Worm (Caenorhabditis elegans) whole organism, young adult: ENCODE results near the gene pvf-1.

Source experiments
- attf-3 ChIP-seq: fragments of 200-800 bp; sonication (Bioruptor generic); conservative IDR thresholded peaks from 2 replicates; pipeline ENCODE4 v1.3.6; 2022; ENCODE audit warnings: missing genetic modification reagents, missing genetic modification characterization, missing compliant biosample characterization
- attf-5 ChIP-seq: fragments of 200-800 bp; sonication (Bioruptor generic); optimal IDR thresholded peaks from 2 replicates; lab custom pipeline; 2018; ENCODE audit warnings: mild to moderate bottlenecking, missing genetic modification characterization, missing compliant biosample characterization
- tbx-9 ChIP-seq: sonication (generic microtip); optimal IDR thresholded peaks from 2 replicates; lab custom pipeline; 2016; ENCODE audit warnings: borderline replicate concordance, missing genetic modification characterization, inconsistent platforms, missing compliant biosample characterization
- zfh-2 ChIP-seq: fragments of 200-800 bp; sonication (Bioruptor generic); conservative IDR thresholded peaks from 2 replicates; pipeline ENCODE4 v1.3.6; 2022; ENCODE audit warnings: missing genetic modification reagents, missing genetic modification characterization, missing compliant biosample characterization

DNA sequence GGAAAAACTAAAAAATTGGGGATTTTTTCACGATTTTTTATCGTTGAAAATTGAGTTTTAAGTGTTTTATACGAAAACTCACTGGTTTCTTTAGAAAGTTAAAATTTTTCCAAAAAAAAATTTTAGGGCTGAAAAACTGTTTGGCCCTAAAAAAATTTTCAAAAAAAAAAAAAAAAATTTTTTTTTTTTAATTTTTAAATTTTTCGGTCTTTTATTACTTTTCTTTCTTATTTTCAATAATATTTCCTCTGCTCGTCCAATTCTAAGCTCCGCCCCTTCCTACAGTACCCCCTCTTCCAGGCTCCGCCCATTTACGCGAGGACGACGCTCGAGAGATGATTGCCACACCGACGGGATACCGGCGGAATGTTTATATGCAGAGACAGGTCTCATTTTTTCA lies 24.6 kb upstream of the pvf-1 start, which contains the start of gene pqn-82:
- TF ChIP-seq tbx-9 (tag; lab: Kevin White, UChicago) (no peak), zfh-2 (GFP tag; lab: Robert Waterston, UW) (no peak), attf-3 (GFP tag; lab: Robert Waterston, UW) (no peak), attf-5 (GFP tag; lab: Kevin White, UChicago) (no peak)
